Fruit fly (Drosophila melanogaster): ENCODE data around the gene Sf3b5.
A peak's percentile ranks its signal among the peaks of the same experiment; 100 is the strongest.

Gene Sf3b5

dm6 chr3R:9057398-9058058 lies 42.4 kb upstream of the Sf3b5 start (continued):
- TF ChIP-seq emc (GFP tag; optimal IDR thresholded peaks at IDR 0.05) (no peak), phol (tag; optimal IDR thresholded peaks at IDR 0.05) (peak; percentile 98), sens (GFP tag) (peak; percentile 95), CG13123 (GFP tag; optimal IDR thresholded peaks at IDR 0.05) (peak; percentile 93), CG12769 (tag; optimal IDR thresholded peaks at IDR 0.05) (peak; percentile 98), vvl (GFP tag; IDR thresholded peaks at IDR 0.05) (no peak), MBD-R2 (GFP tag; IDR thresholded peaks at IDR 0.05) (no peak), BEAF-32 (GFP tag; optimal IDR thresholded peaks at IDR 0.05) (peak; percentile 82), gcm (GFP tag; optimal IDR thresholded peaks at IDR 0.05) (peak; percentile 99), nom (GFP tag; optimal IDR thresholded peaks at IDR 0.05) (peak; percentile 98), esg (GFP tag; conservative IDR thresholded peaks at IDR 0.05) (no peak), Dfd (GFP tag; optimal IDR thresholded peaks at IDR 0.05) (no peak), gem (tag; optimal IDR thresholded peaks at IDR 0.05) (peak; percentile 100), Fer2 (tag; optimal IDR thresholded peaks at IDR 0.05) (peak; percentile 97), CG12299 (tag; optimal IDR thresholded peaks at IDR 0.05) (peak; percentile 97), CG17359 (tag; optimal IDR thresholded peaks at IDR 0.05) (peak; percentile 97), Hand (GFP tag; optimal IDR thresholded peaks at IDR 0.05) (peak; percentile 97), Dbx (GFP tag; IDR thresholded peaks at IDR 0.05) (no peak), pzg (GFP tag; optimal IDR thresholded peaks at IDR 0.05) (no peak), CG11696 (GFP tag; IDR thresholded peaks at IDR 0.05) (no peak), ATbp (GFP tag; optimal IDR thresholded peaks at IDR 0.05) (peak; percentile 92), Stat92E (GFP tag; optimal IDR thresholded peaks at IDR 0.05) (peak in 1 of 3 experiments; percentile 93), ci (GFP tag; IDR thresholded peaks at IDR 0.05) (no peak), CG3281 (GFP tag; optimal IDR thresholded peaks at IDR 0.05) (peak; percentile 98), dmrt99B (tag; optimal IDR thresholded peaks at IDR 0.05) (peak; percentile 98), Scr (GFP tag; IDR thresholded peaks at IDR 0.05; ENCODE audit: partially characterized antibody) (no peak), CG10431 (GFP tag; optimal IDR thresholded peaks at IDR 0.05) (peak; percentile 96), Bteb2 (GFP tag; optimal IDR thresholded peaks at IDR 0.05) (peak; percentile 80), CG17568 (GFP tag; optimal IDR thresholded peaks at IDR 0.05) (no peak), Med (GFP tag) (peak; percentile 85), CG8281 (tag; optimal IDR thresholded peaks at IDR 0.05) (peak; percentile 89), chif (GFP tag; optimal IDR thresholded peaks at IDR 0.05) (peak; percentile 45 to 70), ttk (GFP tag; IDR thresholded peaks at IDR 0.05) (no peak), klu (GFP tag; IDR thresholded peaks at IDR 0.05) (no peak), Nf-YC (tag; optimal IDR thresholded peaks at IDR 0.05) (peak; percentile 95), CG10543 (GFP tag; optimal IDR thresholded peaks at IDR 0.05) (peak; percentile 98), CG8290 (GFP tag; optimal IDR thresholded peaks at IDR 0.05) (peak; percentile 93), CG8290 (tag; optimal IDR thresholded peaks at IDR 0.05) (peak; percentile 74 to 98), CG12071 (GFP tag; optimal IDR thresholded peaks at IDR 0.05) (peak; percentile 88), CG34224 (GFP tag; IDR thresholded peaks at IDR 0.05; ENCODE audit: partially characterized antibody) (no peak), chinmo (GFP tag; IDR thresholded peaks at IDR 0.05; ENCODE audit: partially characterized antibody) (no peak), Xrp1 (GFP tag; IDR thresholded peaks at IDR 0.05) (no peak), HHEX (GFP tag; optimal IDR thresholded peaks at IDR 0.05) (peak; percentile 95), CG7928 (GFP tag; optimal IDR thresholded peaks at IDR 0.05) (peak; percentile 78), Lim3 (GFP tag; IDR thresholded peaks at IDR 0.05) (no peak), HLHmδ (GFP tag; optimal IDR thresholded peaks at IDR 0.05) (peak; percentile 98), CG11695 (GFP tag; IDR thresholded peaks at IDR 0.05) (no peak), CG7987 (GFP tag; optimal IDR thresholded peaks at IDR 0.05) (peak; percentile 92), CG11093 (GFP tag; IDR thresholded peaks at IDR 0.05) (peak; percentile 85)

Measured in whole organism, embryonic.